Fruit fly (Drosophila melanogaster): Measurements from ENCODE around the gene CG10311.

Gene CG10311

DNA sequence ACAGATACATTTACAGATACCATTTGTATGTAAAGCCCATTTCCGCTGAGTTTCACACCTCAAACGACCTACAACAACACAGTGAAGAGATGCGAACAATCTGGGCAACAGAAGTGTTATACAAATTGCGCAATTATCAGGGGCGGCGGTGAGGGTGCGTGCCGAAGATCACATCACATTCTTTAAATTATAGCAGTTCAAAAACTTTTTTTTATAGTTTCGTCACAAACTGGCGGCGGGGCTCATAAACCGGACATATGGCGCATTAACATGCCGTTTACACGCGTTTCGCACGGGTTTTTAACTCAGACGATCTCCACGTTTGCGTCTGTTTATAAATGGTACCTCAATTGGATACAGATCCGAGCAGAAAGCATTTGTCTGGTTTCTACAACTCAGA lies 3.6 kb downstream of the CG10311 start:
- peak; percentile 6 for TF ChIP-seq noc (tag; optimal IDR thresholded peaks at IDR 0.05)

DNA sequence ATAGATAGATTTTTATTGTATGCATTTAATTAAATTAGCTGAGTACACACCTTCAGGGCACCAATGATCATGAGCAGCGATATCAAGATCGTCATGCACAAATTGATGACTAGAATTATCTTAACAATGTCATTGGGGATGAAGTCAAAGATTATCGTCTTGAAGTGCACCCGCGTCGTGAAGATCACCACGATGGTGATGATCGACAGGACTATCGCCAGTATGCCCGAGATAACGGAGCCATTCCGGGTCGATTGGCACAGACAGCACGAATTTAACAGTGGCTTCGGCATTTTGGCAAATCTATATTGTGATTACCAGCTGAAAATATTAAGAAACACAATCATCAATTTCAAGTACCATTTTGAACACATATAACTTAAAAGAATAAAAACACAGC lies 4.8 kb downstream of the CG10311 start:
- no peak for TF ChIP-seq noc (tag; optimal IDR thresholded peaks at IDR 0.05)

DNA sequence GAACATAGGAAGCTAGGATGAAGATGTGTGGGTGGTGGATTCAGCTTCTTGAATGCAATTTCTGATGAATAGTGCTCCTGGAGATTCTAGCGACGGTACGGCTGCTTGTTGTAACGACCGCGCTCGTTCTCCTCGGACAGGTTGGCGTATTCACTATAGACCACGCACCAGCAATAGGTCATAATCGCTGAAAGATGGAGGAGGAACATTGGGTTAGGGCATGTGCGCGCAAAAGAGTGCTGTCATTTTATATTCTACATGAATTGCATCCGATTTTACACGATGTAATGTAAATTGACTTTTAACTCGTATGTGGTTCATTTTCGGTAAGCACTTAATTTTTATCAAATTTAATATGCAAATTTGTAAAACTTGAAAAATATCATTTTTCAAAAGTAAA lies 5.8 kb downstream of the CG10311 start:
- no peak for TF ChIP-seq noc (tag; optimal IDR thresholded peaks at IDR 0.05)

DNA sequence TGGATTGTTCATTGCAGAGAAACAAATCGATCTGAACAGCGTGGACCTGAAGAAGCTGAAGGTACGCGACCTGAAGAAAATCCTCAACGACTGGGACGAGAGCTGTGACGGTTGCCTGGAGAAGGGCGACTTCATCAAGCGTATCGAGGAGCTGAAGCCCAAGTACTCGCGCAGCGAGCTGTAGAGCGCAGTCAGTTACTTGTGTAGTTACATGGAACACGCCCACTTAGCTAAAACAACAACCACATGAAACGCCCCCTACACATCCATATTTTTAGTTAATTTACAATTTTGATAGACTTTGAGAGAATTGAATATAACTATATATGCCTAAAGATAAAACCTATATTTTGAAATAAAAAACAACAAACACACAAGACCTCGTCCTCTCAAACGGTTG lies 6.4 kb downstream of the CG10311 start:
- no peak for TF ChIP-seq noc (tag; optimal IDR thresholded peaks at IDR 0.05)

DNA sequence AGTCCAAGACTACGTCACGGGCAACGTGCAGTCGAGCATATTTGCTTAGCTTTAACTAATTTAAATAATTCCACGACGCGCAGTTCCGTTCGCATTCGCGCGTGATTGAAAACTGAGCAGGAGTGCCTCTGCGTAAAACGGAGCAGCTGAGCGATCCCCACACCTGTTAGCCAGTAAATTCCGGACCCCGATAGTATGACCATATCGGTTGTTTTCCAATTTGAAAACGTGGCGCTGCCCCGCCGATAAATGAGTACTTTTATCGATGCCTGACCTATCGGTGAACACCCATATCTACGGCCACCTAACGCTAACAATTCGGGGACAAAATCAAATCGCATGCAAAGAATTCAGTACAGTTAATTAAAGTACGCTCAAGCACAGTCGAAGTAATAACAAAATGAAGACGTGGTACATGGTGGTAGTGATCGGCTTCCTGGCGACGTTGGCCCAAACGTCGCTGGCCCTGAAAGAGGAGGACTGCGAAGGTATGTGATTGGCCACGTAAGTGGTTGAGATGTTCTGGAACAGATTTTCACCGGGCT lies 7.6 kb downstream of the CG10311 start, which contains the start of the genes CG14879 and Manf:
CG14879 (minus strand) TSS at position 116 of the 545 bp plus-strand sequence.
Manf (plus strand) TSS at position 294 of the 545 bp plus-strand sequence.
- peak; percentile 14 for TF ChIP-seq noc (tag; optimal IDR thresholded peaks at IDR 0.05)

DNA sequence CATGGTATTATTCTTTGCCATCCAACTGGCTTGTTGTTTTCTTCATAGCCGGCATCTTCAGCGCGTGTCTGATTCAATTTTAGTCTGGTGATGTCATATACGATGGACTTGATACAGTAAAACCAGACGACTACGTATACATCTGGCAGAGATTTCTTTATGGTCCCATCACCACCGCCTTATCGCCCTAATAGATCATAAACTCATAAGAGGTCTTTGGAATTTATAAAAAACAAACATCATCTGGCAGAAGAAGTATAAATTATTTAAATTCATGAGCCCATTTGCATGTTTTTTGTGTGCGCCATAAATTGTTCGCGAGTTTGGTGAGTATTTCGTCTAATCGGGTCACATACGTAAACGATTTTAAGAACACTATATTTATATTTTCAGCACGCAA lies 8.5 kb downstream of the CG10311 start:
- no peak for TF ChIP-seq noc (tag; optimal IDR thresholded peaks at IDR 0.05)

DNA sequence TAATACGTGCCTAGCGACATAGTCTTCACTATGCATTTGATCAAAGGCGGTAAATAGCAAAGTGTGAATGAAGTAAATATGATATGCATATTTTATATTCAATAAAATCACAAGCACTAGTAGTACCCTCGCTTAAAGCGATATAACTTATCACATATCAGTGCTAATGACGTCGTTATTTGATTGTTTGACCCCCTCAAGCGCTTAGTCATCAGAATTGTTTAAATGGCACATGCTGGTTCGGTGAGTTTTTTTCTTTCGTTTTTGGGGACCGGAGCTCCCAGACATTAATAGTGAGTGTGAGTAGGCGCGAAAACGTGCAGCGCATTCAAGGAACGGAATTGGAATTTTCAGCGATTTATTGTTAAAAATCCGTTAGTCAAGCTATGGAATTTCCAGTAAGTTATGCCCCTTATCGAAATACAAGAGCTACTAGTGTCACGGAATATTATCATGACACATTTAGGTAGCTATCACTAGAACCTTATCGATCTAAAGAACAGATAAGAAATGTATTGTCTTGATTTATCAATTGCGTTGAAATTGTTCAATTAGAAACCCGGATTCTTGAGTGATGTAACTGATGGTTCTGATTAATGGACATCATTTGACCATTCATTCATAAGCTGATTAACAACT lies 9.1 kb downstream of the CG10311 start:
- TF ChIP-seq noc (tag; optimal IDR thresholded peaks at IDR 0.05) = peak; percentile 44

DNA sequence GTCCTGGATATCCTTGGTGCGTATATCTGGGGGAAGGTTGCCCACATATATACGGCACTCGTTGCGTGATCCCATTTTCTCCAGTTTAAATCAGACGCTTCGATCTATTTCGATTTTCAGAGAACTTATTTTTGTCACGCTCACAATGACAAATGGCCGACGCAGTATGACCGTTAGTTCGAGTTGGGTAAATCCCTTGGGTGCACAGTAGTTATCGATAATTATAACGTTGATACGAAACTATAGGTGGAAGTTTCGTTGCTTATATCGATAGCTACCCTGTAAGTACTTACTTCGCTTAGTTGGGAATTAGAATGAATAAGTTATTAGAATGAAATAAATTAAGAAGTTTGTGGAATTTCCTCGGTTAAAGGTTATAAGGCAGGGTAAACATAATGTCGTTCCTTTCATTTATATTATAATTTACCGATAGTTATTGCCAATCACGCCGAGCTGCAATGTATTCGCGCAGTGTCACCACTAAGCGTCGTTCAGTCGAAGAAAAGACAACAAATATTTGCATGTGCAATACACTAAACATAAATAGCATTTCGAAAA lies 14.9 kb downstream of the CG10311 start, which contains the start of the genes SF2 and pad:
SF2 (minus strand) TSS at position 172 of the 558 bp plus-strand sequence.
pad (plus strand) TSS at position 502 of the 558 bp plus-strand sequence.
- TF ChIP-seq noc (tag; optimal IDR thresholded peaks at IDR 0.05) = peak; percentile 86

DNA sequence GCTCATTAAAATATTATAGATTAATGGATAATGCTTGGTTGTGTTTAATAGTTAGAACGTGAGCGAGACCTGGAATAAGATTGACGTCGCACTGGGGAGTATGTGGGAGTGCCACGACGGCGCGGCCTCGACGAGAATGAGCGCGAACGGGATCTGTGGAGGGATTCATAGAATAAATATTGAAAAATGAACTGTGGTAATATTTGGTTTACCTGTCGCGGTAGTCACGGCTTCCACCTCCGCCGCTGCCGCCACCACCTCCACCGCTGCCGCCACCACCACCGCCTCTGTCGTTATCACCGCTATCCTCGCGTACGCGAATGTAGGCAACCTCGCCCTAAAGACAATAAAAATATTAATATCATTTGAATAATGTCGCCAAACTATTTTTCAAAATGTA lies 16.2 kb downstream of the CG10311 start:
- no peak for TF ChIP-seq noc (tag; optimal IDR thresholded peaks at IDR 0.05)

DNA sequence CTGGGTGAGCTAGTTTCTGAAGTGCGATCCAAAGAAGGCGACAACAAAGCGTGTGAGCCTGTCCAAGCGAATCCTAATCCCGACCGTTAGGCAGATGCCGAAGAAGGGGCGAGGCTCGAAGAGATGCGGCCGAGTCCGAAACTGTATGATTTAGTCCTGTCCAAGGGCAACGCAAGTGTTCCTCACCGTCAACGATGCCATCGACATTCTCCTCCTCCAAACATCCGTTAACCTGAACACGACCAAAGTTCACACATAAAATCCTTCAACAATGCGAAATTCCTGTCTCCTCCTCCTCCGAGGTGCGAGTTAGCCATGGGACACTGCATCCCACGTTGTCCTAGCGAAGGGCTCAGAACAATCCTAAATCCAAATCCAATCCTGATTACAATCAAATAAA lies 17.3 kb downstream of the CG10311 start, which contains the start of gene Sulf1:
Sulf1 (minus strand) TSS at position 101 of the 400 bp plus-strand sequence.
- no peak for TF ChIP-seq noc (tag; optimal IDR thresholded peaks at IDR 0.05)

DNA sequence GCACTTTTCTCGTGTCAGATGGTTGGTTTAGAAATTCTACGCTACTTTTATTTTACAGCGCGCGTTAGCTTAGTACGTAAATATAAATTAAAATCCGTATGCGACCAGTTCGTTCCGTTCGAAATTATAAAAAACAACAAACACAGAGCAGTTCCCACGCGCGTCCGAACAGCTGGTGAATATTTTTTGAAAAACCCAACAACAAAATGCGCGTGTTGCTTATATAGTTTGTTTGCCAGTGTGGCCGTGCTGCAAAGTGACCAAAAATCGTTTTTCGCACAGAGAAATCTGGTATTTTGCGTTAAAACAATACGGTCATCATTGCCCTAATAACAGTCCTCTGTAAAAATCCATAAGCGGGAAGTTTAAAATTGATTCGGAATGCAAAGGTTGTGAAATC lies 18.5 kb downstream of the CG10311 start:
- no peak for TF ChIP-seq noc (tag; optimal IDR thresholded peaks at IDR 0.05)

DNA sequence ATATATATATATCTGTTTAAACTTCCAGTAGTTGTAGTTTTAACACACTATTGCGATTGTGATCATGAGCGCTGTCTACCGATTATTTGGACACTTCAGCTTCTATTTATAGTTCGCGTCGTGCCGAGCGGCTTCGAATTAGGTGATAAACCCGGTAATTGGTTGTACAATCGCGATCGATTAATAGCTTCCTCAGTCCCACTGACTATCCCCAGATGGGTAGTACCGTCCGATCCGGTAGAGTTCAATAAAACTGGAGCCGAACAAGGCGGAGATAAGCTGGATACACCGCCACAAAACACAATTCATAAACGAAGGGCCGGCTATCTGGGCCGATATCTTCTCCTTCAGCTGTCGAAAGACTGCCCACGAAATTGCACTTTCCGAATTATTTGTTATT lies 19.0 kb downstream of the CG10311 start:
- TF ChIP-seq noc (tag; optimal IDR thresholded peaks at IDR 0.05) = no peak

DNA sequence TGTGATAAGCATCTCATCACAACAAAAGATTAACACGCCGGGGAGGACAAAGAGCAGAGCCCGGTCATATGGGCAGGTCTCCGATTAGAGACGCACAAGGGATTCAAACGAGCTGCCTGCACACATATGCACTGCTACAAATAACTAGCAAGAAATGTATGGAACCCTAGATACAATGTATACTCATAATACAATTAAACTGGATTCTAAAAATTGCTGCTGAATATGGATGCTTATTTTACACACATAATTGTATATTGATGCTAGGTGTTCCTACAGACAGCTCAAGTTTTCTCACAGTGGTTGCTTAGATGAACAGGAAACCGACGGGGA lies 19.8 kb downstream of the CG10311 start:
- TF ChIP-seq noc (tag; optimal IDR thresholded peaks at IDR 0.05) = no peak

DNA sequence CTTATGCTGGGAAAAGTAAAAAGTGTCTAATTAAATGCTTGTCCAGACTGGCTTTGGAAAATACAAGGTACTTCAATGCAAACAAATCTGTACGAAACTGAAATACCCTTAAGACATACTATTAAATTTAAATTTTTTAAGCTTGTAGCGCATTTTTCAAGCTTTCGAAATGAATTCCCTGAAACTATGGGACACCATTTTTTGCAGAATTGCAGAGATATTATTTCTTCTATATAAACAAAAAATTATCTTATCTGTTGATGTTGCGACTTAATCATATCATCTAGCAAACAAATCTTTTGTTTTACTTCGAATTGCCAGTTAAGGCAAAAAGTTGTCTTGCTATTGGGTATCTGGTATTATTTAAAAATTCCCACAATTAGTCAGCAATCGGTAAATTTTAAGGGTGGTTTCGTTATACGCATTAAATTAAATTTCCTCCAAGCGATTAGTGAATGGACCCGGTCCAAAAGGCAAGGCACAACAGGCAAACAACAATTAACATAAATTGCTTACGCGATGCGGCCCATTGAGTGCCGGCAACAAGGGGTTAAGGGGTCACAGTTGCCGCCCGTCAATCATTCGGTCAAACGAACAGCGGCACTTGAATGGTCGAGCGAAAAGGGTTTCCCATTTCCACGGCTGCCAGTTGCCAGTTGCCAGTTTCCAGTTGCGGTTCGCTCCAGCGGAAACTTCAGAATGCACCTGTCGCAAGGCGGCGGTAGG lies 20.3 kb downstream of the CG10311 start:
- no peak for TF ChIP-seq noc (tag; optimal IDR thresholded peaks at IDR 0.05)

DNA sequence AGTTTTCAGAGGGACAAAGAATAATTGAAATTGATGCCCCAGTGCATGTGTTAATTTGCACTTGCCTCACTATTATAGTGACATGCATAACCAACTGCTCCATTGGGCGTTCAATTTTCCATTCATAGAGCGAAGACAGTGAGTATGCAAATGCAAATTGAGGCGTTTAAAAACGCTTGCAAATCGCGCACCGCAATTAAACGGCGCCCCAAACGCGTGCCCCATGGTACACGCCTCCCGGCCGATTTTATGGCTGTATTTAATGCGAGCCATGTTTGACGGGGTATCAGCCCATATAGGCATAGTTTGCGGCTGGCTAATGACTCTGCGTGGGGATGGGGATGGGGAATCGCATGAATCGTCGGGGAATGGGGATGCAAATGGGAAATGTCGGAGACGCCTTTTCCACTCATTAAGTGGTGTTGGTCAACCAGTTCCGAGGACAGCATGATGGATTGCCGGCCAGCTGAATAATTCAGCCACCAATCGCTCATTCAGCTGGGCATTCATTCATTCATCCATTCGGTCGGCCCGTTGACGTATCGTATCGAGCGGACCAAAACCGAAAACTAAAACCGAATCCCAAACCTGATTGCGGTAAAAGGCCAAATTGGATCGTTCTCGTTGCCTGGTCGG lies 21.3 kb downstream of the CG10311 start:
- TF ChIP-seq noc (tag; optimal IDR thresholded peaks at IDR 0.05) = no peak

DNA sequence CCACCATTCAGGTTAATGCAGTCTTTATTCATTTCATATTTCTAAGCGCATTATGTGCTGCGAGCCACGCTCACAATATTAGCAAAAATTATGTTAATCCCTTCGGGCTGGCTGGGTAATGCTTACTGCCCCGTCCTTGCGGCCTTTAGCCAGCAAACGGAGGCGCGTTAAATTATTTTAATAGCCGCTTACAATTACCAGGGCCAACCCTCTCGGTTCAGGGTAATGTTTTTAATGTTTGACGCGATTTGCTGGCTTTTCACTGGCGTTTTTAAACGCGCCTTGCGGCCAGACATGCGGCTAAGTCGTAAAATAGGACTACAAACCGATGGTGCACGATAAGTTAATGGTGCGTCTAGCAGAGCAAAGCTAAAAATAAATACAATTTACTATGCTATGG lies 22.0 kb downstream of the CG10311 start:
- TF ChIP-seq noc (tag; optimal IDR thresholded peaks at IDR 0.05) = no peak
